Worm (Caenorhabditis elegans): ENCODE measurements around the gene srlf-3.

DNA sequence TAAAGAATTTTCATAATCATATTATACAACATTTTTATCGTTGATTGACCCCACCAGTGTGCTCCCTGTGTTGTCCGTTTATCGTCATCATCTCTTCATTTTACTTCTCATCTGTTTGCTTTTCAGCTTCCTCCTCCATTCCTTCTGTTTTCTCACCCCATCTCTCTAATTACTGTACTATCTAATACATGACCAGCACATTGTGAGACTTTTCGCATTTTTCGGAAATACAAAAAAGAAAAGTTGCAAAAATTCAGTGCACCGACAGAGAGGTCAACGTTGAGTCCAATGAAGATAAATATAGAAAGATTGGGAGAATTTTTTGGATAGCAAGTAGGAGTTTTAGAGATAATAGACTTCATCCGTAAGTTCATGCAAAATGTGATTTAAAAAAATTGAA lies 32.7 kb downstream of the srlf-3 start:
- TF ChIP-seq scrt-1 (GFP tag; IDR thresholded peaks at IDR 0.05), result no peak
- no peak for TF ChIP-seq hnd-1 (tag; optimal IDR thresholded peaks at IDR 0.05)

Data from whole organism, early embryonic.